Fruit fly (Drosophila melanogaster) S2 (cell line): ENCODE measurements around the gene Pdfr.

ENCODE experiments used
- CG8478 ChIP-seq: fragments of >200 bp; optimal IDR thresholded peaks from 2 replicates; lab custom pipeline; 2018
- CTCF ChIP-seq, 2 experiments: fragments of >200 bp; optimal IDR thresholded peaks; 2 replicates each; lab custom pipeline; 2018

DNA sequence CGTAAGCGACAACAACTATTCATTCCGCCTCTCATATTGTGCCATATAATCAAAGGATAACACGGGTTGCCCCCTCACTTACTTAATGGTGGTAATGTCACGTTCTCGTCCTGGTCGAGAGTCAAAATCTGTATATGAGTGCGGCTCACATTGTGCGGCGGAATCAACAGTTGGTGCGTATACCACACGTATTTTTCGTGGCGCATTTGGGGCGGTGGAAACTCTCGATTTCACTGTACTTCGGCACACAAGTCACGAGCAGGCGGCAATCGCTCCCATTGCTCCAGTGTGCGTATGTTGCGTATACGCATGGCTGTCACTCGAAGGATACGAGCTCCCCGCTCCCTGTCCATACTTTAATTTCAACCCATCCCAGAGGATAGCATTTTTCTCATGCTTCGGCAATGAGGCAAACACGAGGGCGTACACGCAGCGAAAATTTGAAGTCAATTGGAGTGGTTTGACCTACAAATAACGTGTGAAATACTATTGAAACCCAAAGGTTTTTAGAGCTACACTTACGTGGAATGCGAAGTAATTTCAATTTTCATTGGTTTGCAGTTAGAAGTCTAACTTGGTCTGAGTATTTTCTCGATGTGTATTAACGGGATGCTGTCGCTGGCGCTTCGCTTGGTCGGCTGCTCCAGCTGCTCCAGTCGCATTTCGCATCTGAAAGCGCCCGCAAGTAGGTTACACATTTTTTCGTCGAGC is 29.9 kb downstream of the Pdfr start:
- TF ChIP-seq CTCF (optimal IDR thresholded peaks at IDR 0.05; lab: Kevin White, UChicago), result no peak
- TF ChIP-seq CG8478 (lab: Kevin White, UChicago), result no peak
